Fruit fly (Drosophila melanogaster) whole organism, embryonic: ENCODE data around the gene UGP.

Experiments
- BEAF-32 ChIP-seq: fragments of 200-800 bp; sonication (Bioruptor generic); optimal IDR thresholded peaks from 3 replicates; lab custom pipeline; 2017; ENCODE audit warnings: missing biosample characterization, missing genetic modification characterization, mild to moderate bottlenecking, moderate library complexity, missing genetic modification reagents
- Bgb ChIP-seq: fragments of 200-800 bp; sonication (Bioruptor generic); IDR thresholded peaks from 2 replicates; pipeline ENCODE4 v1.3.6; 2022; ENCODE audit warnings: missing biosample characterization, missing genetic modification characterization; ENCODE audit not compliant: partially characterized antibody
- CG10147 ChIP-seq: fragments of 200-800 bp; sonication (Bioruptor generic); optimal IDR thresholded peaks from 2 replicates; lab custom pipeline; 2019; ENCODE audit warnings: missing biosample characterization, mild to moderate bottlenecking, missing genetic modification characterization, moderate library complexity
- CG10979 ChIP-seq: fragments of 200-800 bp; sonication (Bioruptor generic); optimal IDR thresholded peaks from 2 replicates; lab custom pipeline; 2018; ENCODE audit warnings: missing biosample characterization, mild to moderate bottlenecking, missing genetic modification characterization, moderate library complexity
- CG13287 ChIP-seq: fragments of 200-800 bp; sonication (Bioruptor generic); IDR thresholded peaks from 2 replicates; pipeline ENCODE4 v1.3.6; 2022; ENCODE audit warnings: missing biosample characterization, missing genetic modification characterization; ENCODE audit not compliant: partially characterized antibody
- CG13894 ChIP-seq: fragments of 200-800 bp; sonication (Bioruptor generic); optimal IDR thresholded peaks from 3 replicates; lab custom pipeline; 2018; ENCODE audit warnings: missing biosample characterization, mild to moderate bottlenecking, missing genetic modification characterization, moderate library complexity
- CG18599 ChIP-seq: fragments of 200-800 bp; sonication (Bioruptor generic); optimal IDR thresholded peaks from 3 replicates; lab custom pipeline; 2017; ENCODE audit warnings: missing biosample characterization, missing genetic modification characterization, mild to moderate bottlenecking, moderate library complexity, missing genetic modification reagents
- CG2678 ChIP-seq: fragments of 200-800 bp; sonication (Bioruptor generic); optimal IDR thresholded peaks from 3 replicates; lab custom pipeline; 2019; ENCODE audit warnings: missing biosample characterization, mild to moderate bottlenecking, missing genetic modification characterization, moderate library complexity
- CG31365 ChIP-seq: fragments of 200-800 bp; sonication (Bioruptor generic); optimal IDR thresholded peaks from 2 replicates; lab custom pipeline; 2018; ENCODE audit warnings: missing biosample characterization, mild to moderate bottlenecking, missing genetic modification characterization
- CG3163 ChIP-seq: fragments of 200-800 bp; sonication (Bioruptor generic); optimal IDR thresholded peaks from 3 replicates; lab custom pipeline; 2016; ENCODE audit warnings: missing biosample characterization, missing genetic modification characterization
- CG32767 ChIP-seq: fragments of 200-800 bp; sonication (Bioruptor generic); IDR thresholded peaks from 2 replicates; pipeline ENCODE4 v1.3.6; 2022; ENCODE audit warnings: missing biosample characterization, missing genetic modification characterization
- CG4360 ChIP-seq: fragments of 200-800 bp; sonication (Bioruptor generic); IDR thresholded peaks from 2 replicates; pipeline ENCODE4 v1.3.6; 2022; ENCODE audit warnings: missing biosample characterization, missing genetic modification characterization
- CG4424 ChIP-seq: fragments of 200-800 bp; sonication (Bioruptor generic); optimal IDR thresholded peaks from 3 replicates; lab custom pipeline; 2016; ENCODE audit warnings: missing biosample characterization, missing genetic modification characterization
- CG5245 ChIP-seq: fragments of 200-800 bp; sonication (Bioruptor generic); optimal IDR thresholded peaks from 3 replicates; lab custom pipeline; 2016; ENCODE audit warnings: missing biosample characterization, missing genetic modification characterization
- CG6683 ChIP-seq: fragments of 200-800 bp; sonication (Bioruptor generic); optimal IDR thresholded peaks from 2 replicates; lab custom pipeline; 2017; ENCODE audit warnings: missing biosample characterization, mild to moderate bottlenecking, missing genetic modification characterization, missing genetic modification reagents
- CG7372 ChIP-seq: fragments of 200-800 bp; sonication (Bioruptor generic); IDR thresholded peaks from 2 replicates; pipeline ENCODE4 v1.3.6; 2022; ENCODE audit warnings: missing biosample characterization, missing genetic modification characterization
- CG8944 ChIP-seq: fragments of 200-800 bp; sonication (Bioruptor generic); optimal IDR thresholded peaks from 3 replicates; lab custom pipeline; 2016; ENCODE audit warnings: missing biosample characterization, missing genetic modification characterization
- CoRest ChIP-seq: fragments of 200-800 bp; sonication (Bioruptor generic); optimal IDR thresholded peaks from 3 replicates; lab custom pipeline; 2018; ENCODE audit warnings: missing biosample characterization, mild to moderate bottlenecking, missing genetic modification characterization, moderate library complexity
- Eip74EF ChIP-seq, 2 experiments: fragments of 200-800 bp in 1 of 2; fragments of >200 bp in 1 of 2; sonication (Bioruptor generic) in 1 of 2; optimal IDR thresholded peaks; 2 replicates each; lab custom pipeline; 2017 to 2019; ENCODE audit warnings: missing biosample characterization in 2 of 2, missing genetic modification characterization in 2 of 2, mild to moderate bottlenecking in 1 of 2, moderate library complexity in 1 of 2
- Jarid2 ChIP-seq: fragments of 200-800 bp; sonication (Bioruptor generic); optimal IDR thresholded peaks from 3 replicates; lab custom pipeline; 2017; ENCODE audit warnings: mild to moderate bottlenecking, missing biosample characterization, missing genetic modification reagents, missing genetic modification characterization
- MBD-R2 ChIP-seq: fragments of 200-800 bp; sonication (Bioruptor generic); IDR thresholded peaks from 2 replicates; pipeline ENCODE4 v1.3.6; 2022; ENCODE audit warnings: missing biosample characterization, missing genetic modification characterization
- Meics ChIP-seq: fragments of 200-800 bp; sonication (Bioruptor generic); optimal IDR thresholded peaks from 2 replicates; lab custom pipeline; 2017; ENCODE audit warnings: missing biosample characterization, mild to moderate bottlenecking, missing genetic modification characterization
- NFAT ChIP-seq: fragments of 200-800 bp; sonication (Bioruptor generic); IDR thresholded peaks from 2 replicates; pipeline ENCODE4 v1.3.6; 2022; ENCODE audit warnings: missing biosample characterization, missing genetic modification characterization
- Nf-YB ChIP-seq: fragments of 200-800 bp; sonication (Bioruptor generic); optimal IDR thresholded peaks from 3 replicates; lab custom pipeline; 2019; ENCODE audit warnings: missing biosample characterization, mild to moderate bottlenecking, missing genetic modification characterization, moderate library complexity
- NfI ChIP-seq: fragments of 200-800 bp; sonication (Bioruptor generic); optimal IDR thresholded peaks from 3 replicates; lab custom pipeline; 2018; ENCODE audit warnings: missing biosample characterization, mild to moderate bottlenecking, missing genetic modification characterization, moderate library complexity
- Pdp1 ChIP-seq, 2 experiments: fragments of 200-800 bp; sonication (Bioruptor generic); optimal IDR thresholded peaks; 3 replicates each; lab custom pipeline; 2016; ENCODE audit warnings: missing biosample characterization in 2 of 2, missing genetic modification characterization in 2 of 2, mild to moderate bottlenecking in 1 of 2, moderate library complexity in 1 of 2
- Sin3A ChIP-seq: fragments of >200 bp; optimal IDR thresholded peaks from 2 replicates; lab custom pipeline; 2018
- Sry-β ChIP-seq: fragments of 200-800 bp; sonication (Bioruptor generic); optimal IDR thresholded peaks from 2 replicates; lab custom pipeline; 2018; ENCODE audit warnings: missing biosample characterization, mild to moderate bottlenecking, missing genetic modification characterization, moderate library complexity
- ab ChIP-seq: fragments of 200-800 bp; sonication (Bioruptor generic); optimal IDR thresholded peaks from 2 replicates; lab custom pipeline; 2016; ENCODE audit warnings: missing biosample characterization, missing genetic modification characterization
- cg ChIP-seq: fragments of 200-800 bp; sonication (Bioruptor generic); optimal IDR thresholded peaks from 3 replicates; lab custom pipeline; 2019; ENCODE audit warnings: missing biosample characterization, mild to moderate bottlenecking, missing genetic modification characterization, moderate library complexity
- ci ChIP-seq: fragments of 200-800 bp; sonication (Bioruptor generic); IDR thresholded peaks from 3 replicates; pipeline ENCODE4 v1.3.6; 2022; ENCODE audit warnings: missing biosample characterization, missing genetic modification characterization
- crc ChIP-seq: fragments of 200-800 bp; sonication (Bioruptor generic); optimal IDR thresholded peaks from 2 replicates; lab custom pipeline; 2016; ENCODE audit warnings: missing biosample characterization, missing genetic modification characterization
- croc ChIP-seq: fragments of 200-800 bp; sonication (Bioruptor generic); conservative IDR thresholded peaks from 3 replicates; pipeline ENCODE4 v1.3.6; 2022; ENCODE audit warnings: missing biosample characterization, missing genetic modification characterization
- dmrt99B ChIP-seq: fragments of 200-800 bp; sonication (Bioruptor generic); optimal IDR thresholded peaks from 2 replicates; lab custom pipeline; 2018; ENCODE audit warnings: missing biosample characterization, mild to moderate bottlenecking, missing genetic modification characterization, moderate library complexity
- dpn ChIP-seq, 2 experiments: fragments of 200-800 bp; sonication (Bioruptor generic); optimal IDR thresholded peaks; 3 replicates each; lab custom pipeline; 2016; ENCODE audit warnings: missing biosample characterization in 2 of 2, missing genetic modification characterization in 2 of 2
- grn ChIP-seq: fragments of 200-800 bp; sonication (Bioruptor generic); optimal IDR thresholded peaks from 3 replicates; lab custom pipeline; 2017; ENCODE audit warnings: missing biosample characterization, missing genetic modification characterization
- lilli ChIP-seq: fragments of 200-800 bp; sonication (Bioruptor generic); optimal IDR thresholded peaks from 3 replicates; lab custom pipeline; 2016; ENCODE audit warnings: missing biosample characterization, missing genetic modification characterization
- mirr ChIP-seq: fragments of 200-800 bp; sonication (Bioruptor generic); optimal IDR thresholded peaks from 3 replicates; lab custom pipeline; 2018; ENCODE audit warnings: missing biosample characterization, mild to moderate bottlenecking, missing genetic modification characterization
- pan ChIP-seq, 4 experiments: fragments of >200 bp in 3 of 4; fragments of 200-800 bp in 1 of 4; sonication (Bioruptor generic) in 1 of 4; optimal IDR thresholded peaks in 3 of 4; IDR thresholded peaks in 1 of 4; 2 replicates each; pipeline versions ENCODE4 v1.3.6 to Lab custom; 2017 to 2022; ENCODE audit warnings: missing biosample characterization in 2 of 4, missing genetic modification characterization in 2 of 4, mixed read lengths in 1 of 4
- pros ChIP-seq: fragments of 200-800 bp; sonication (Bioruptor generic); optimal IDR thresholded peaks from 3 replicates; lab custom pipeline; 2019; ENCODE audit warnings: missing biosample characterization, mild to moderate bottlenecking, missing genetic modification characterization, moderate library complexity
- sens ChIP-seq: fragments of 200-800 bp; sonication (Bioruptor generic); peaks from one replicate; lab custom pipeline; 2016; ENCODE audit warnings: missing biosample characterization, missing genetic modification characterization
- sug ChIP-seq: fragments of 200-800 bp; optimal IDR thresholded peaks from 2 replicates; lab custom pipeline; 2019; ENCODE audit warnings: missing biosample characterization, mild to moderate bottlenecking, missing genetic modification characterization, moderate library complexity
- yki ChIP-seq: fragments of >200 bp; optimal IDR thresholded peaks from 3 replicates; lab custom pipeline; 2018

The UGP gene

dm6 chr3L:9349314-9349733 lies 9.4 kb downstream of the UGP start, which contains the start of gene PGRP-LF (continued):
- TF ChIP-seq CG8944 (GFP tag; lab: Kevin White, UChicago) (no peak), sug (tag; lab: Kevin White, UChicago) (peak; percentile 51), MBD-R2 (peak; percentile 9; the same call in 1 of the 2 replicates), Bgb (peak; percentile 25; the same call in 1 of the 2 replicates), CoRest (tag; lab: Kevin White, UChicago) (peak; percentile 24), lilli (GFP tag; lab: Kevin White, UChicago) (peak; percentile 38), ci (GFP tag; lab: Robert Waterston, UW) (peak; percentile 42; the same call in 2 of the 3 replicates), ab (GFP tag; lab: Kevin White, UChicago) (no peak), grn (GFP tag; lab: Kevin White, UChicago) (peak; percentile 38), CG2678 (peak; percentile 8), CG10147 (peak; percentile 2), Jarid2 (peak; percentile 72), pan (optimal IDR thresholded peaks at IDR 0.05; lab: Kevin White, UChicago) (no peak), pan (GFP tag; optimal IDR thresholded peaks at IDR 0.05 in 1 of 2, IDR thresholded peaks at IDR 0.05 in 1 of 2) (peak in 1 of 2 experiments; percentile 5), cg (peak; percentile 12), CG4424 (peak; percentile 1), Nf-YB (GFP tag; lab: Kevin White, UChicago) (peak; percentile 58), mirr (GFP tag; lab: Kevin White, UChicago) (peak; percentile 5), NFAT (GFP tag; lab: Robert Waterston, UW) (peak; percentile 21; the same call in 1 of the 2 replicates), CG4360 (GFP tag; lab: Robert Waterston, UW) (no peak), Sin3A (no peak), CG13894 (tag; lab: Kevin White, UChicago) (peak; percentile 82), BEAF-32 (GFP tag; lab: Kevin White, UChicago) (no peak), CG5245 (GFP tag; lab: Kevin White, UChicago) (no peak), yki (no peak), NfI (GFP tag; lab: Kevin White, UChicago) (peak; percentile 6), pros (GFP tag; lab: Kevin White, UChicago) (peak; percentile 58), croc (no peak), Eip74EF (GFP tag; optimal IDR thresholded peaks at IDR 0.05; lab: Kevin White, UChicago) (peak in 1 of 2 experiments; percentile 58), Pdp1 (GFP tag; optimal IDR thresholded peaks at IDR 0.05; lab: Kevin White, UChicago) (peak in 1 of 2 experiments; percentile 1), Sry-β (no peak), CG13287 (GFP tag; lab: Robert Waterston, UW) (peak; percentile 37; the same call in 1 of the 2 replicates), CG10979 (tag; lab: Kevin White, UChicago) (no peak), CG31365 (tag; lab: Kevin White, UChicago) (no peak), Meics (GFP tag; lab: Kevin White, UChicago) (peak; percentile 11), CG32767 (GFP tag; lab: Robert Waterston, UW) (peak; percentile 35; the same call in 1 of the 2 replicates), crc (GFP tag; lab: Kevin White, UChicago) (no peak), CG3163 (GFP tag; lab: Kevin White, UChicago) (peak; percentile 5), dpn (GFP tag; optimal IDR thresholded peaks at IDR 0.05; lab: Kevin White, UChicago) (peak in 1 of 2 experiments; percentile 2), CG7372 (GFP tag; lab: Robert Waterston, UW) (no peak), dmrt99B (tag; lab: Kevin White, UChicago) (peak; percentile 21), CG18599 (GFP tag; lab: Kevin White, UChicago) (peak; percentile 33), sens (GFP tag; lab: Kevin White, UChicago) (peak; percentile 45), CG6683 (GFP tag; lab: Kevin White, UChicago) (no peak)
